Worm (Caenorhabditis elegans): ENCODE results near the gene F28C6.10.

DNA sequence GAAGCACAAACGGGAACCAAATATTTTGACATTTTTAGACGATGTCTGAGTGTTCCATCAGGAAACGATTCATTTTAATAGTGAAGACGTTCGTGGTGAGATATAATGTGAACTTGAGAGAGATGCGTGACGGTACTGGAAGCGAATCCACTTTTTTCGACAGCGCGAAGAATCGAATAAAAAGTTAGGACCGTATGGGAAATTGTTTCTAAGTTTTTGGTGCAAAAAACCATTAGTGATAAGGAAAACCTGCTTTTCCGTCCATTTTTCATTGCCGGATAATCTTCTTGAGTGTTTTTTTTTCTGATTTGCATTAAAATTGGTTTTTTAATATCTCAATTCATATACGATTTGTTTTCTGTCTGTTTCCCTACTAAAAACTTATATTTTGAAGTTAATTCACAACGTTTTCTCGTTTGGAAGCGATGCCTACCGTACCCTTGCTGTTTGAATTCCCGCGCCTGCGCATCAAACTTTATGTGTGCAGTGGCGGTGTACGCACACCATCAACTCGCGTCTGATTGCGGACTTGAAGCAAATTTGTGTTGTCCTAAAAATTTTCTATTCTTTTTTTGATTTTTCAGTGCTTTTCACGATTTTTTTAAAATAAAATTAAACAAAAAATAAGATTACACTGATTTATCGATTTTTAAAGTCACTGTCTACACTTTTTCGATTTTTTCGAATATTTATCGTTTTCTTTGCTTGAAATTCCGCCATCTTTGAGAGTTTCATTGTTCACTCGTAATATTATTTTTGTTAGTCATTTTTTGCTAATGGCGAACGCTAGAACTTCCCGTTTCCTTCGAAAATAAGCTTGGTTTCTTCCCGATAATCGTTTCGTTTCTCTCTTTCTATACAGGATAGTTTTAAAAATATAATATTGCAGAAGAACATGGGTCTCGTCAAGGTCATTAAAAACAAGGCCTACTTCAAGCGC is 38.5 kb upstream of the F28C6.10 start, which contains the start of the genes col-38 and rpl-5:
- TF ChIP-seq nhr-76 (tag; optimal IDR thresholded peaks at IDR 0.05) (no peak), eor-1 (tag; optimal IDR thresholded peaks at IDR 0.05) (no peak), pqm-1 (tag; optimal IDR thresholded peaks at IDR 0.05) (peak; percentile 51), R02D3.7 (tag; optimal IDR thresholded peaks at IDR 0.05) (peak; percentile 73), nhr-237 (tag; optimal IDR thresholded peaks at IDR 0.05) (no peak), jun-1 (tag; optimal IDR thresholded peaks at IDR 0.05) (peak; percentile 66), unc-62 (GFP tag; optimal IDR thresholded peaks at IDR 0.05) (peak; percentile 28), ceh-9 (tag; optimal IDR thresholded peaks at IDR 0.05) (no peak), nhr-12 (tag; optimal IDR thresholded peaks at IDR 0.05) (no peak), lsy-12 (tag; optimal IDR thresholded peaks at IDR 0.05) (peak; percentile 77), egl-5 (tag; optimal IDR thresholded peaks at IDR 0.05) (peak; percentile 87), pha-4 (tag; optimal IDR thresholded peaks at IDR 0.05) (peak; percentile 99), nhr-28 (tag; optimal IDR thresholded peaks at IDR 0.05) (no peak), ztf-11 (tag; optimal IDR thresholded peaks at IDR 0.05) (no peak)
